Worm (Caenorhabditis elegans) whole organism, early embryonic: ENCODE results near the gene F44A2.5.

ENCODE experiments used
- B0310.2 ChIP-seq: sonication (generic microtip); optimal IDR thresholded peaks from 2 replicates; lab custom pipeline; 2016; ENCODE audit warnings: mild to moderate bottlenecking, missing genetic modification characterization, missing compliant biosample characterization
- F13C5.2 ChIP-seq: sonication (generic microtip); optimal IDR thresholded peaks from 2 replicates; lab custom pipeline; 2017; ENCODE audit warnings: mild to moderate bottlenecking, missing genetic modification characterization, inconsistent platforms, missing compliant biosample characterization
- ama-1 ChIP-seq: fragments of 150-350 bp; optimal IDR thresholded peaks from 2 replicates; lab custom pipeline; 2014
- ceh-36 ChIP-seq: sonication (generic microtip); optimal IDR thresholded peaks from 2 replicates; lab custom pipeline; 2016; ENCODE audit warnings: missing genetic modification characterization, inconsistent platforms, missing compliant biosample characterization
- pes-1 ChIP-seq: fragments of 200-800 bp; sonication (Bioruptor generic); IDR thresholded peaks from 2 replicates; pipeline ENCODE4 v1.3.6; 2022; ENCODE audit warnings: missing genetic modification reagents, missing genetic modification characterization, missing compliant biosample characterization
- scrt-1 ChIP-seq: fragments of 200-800 bp; sonication (Bioruptor generic); IDR thresholded peaks from 2 replicates; pipeline ENCODE4 v1.3.6; 2022; ENCODE audit warnings: missing genetic modification characterization, missing compliant biosample characterization
- tbx-37 ChIP-seq: fragments of 200-800 bp; sonication (Bioruptor generic); conservative IDR thresholded peaks from 2 replicates; pipeline ENCODE4 v1.3.6; 2022; ENCODE audit warnings: missing genetic modification reagents, missing genetic modification characterization, missing compliant biosample characterization

DNA sequence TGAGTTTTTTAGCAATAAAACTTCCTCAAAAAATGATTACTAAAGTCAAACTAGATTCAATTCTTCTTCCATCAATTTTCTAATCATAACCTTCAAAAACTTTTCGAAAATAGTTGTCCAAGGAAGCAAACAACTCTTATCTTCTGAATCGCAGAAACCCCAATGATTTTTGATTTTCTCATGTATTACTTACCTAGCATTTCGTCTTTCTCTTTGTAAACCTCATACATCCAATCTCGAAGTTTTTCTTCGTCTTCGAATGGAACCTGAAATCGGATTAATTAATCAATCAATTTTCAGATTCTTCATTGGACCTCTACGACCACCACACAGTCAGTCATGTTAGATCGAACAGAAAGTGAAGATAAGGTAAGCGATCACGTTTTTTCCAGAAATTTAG is 31.2 kb downstream of the F44A2.5 start, which contains the start of gene K07B1.4:
- no peak for TF ChIP-seq ama-1 (lab: Kevin White, UChicago)
- TF ChIP-seq B0310.2: no peak
- TF ChIP-seq F13C5.2 (tag; lab: Kevin White, UChicago): no peak
- TF ChIP-seq ceh-36 (tag; lab: Kevin White, UChicago): no peak
- no peak for TF ChIP-seq pes-1 (GFP tag; lab: Robert Waterston, UW)
- no peak for TF ChIP-seq scrt-1 (GFP tag; lab: Robert Waterston, UW)
- TF ChIP-seq tbx-37 (GFP tag; lab: Robert Waterston, UW): no peak
